Fruit fly (Drosophila melanogaster): ENCODE measurements around the gene CG33986.

Gene CG33986

DNA sequence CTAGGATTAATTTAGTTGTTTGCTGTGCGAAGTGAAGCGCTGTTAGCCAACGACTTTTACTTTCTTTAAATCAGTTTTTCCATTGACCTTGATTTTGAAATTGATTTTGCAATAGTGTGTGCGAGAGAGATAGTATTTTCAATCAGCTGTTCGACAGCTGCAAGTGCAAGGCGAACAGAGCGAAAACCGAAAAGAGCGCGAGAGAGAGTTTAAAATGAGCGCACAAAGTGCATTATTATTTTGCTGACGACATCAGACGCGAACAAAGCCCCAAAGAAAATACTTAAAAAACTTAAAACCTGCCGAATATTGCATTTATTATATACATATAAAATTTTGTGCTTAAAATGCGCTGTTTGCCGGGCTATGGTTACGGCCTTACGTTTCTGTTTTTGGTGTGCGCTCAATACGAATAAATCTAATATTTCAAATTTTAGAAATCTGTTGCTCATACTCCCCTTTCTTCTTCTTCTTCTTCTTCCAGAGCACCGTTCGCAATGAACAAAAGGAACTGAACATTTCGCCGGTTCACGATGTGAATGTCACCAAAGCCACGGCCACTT is 13.3 kb downstream of the CG33986 start:
- TF ChIP-seq psq (optimal IDR thresholded peaks at IDR 0.05), result no peak
- TF ChIP-seq EcR (GFP tag; optimal IDR thresholded peaks at IDR 0.05), result no peak
- TF ChIP-seq usp (GFP tag; optimal IDR thresholded peaks at IDR 0.05), result no peak
- no peak for TF ChIP-seq pan (optimal IDR thresholded peaks at IDR 0.05)
- TF ChIP-seq Dll (optimal IDR thresholded peaks at IDR 0.05), result no peak
- no peak for TF ChIP-seq CG8478 (optimal IDR thresholded peaks at IDR 0.05)

DNA sequence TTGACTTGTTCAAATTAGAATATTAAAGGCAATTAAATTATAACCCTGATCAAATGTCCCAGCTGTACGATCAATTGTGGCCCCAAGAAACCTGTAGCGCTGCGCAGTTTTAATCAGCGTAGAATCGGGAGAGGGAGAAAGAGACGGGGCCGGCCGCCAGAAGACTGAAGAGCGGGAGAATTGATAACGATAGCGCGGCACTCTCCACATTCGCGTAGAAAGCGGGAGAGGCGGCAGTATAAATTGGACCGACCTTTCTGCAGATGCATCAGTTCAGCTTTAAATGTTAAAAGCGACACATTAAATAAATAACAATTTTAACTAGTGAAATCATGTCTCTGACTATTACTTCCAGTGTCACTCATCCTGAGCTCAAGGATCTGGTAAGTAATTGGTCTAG is 14.3 kb downstream of the CG33986 start, which contains the start of gene MsrA:
Gene MsrA (plus strand): TSS at position 266 of the 400 bp plus-strand sequence.
- TF ChIP-seq Dll (optimal IDR thresholded peaks at IDR 0.05) (no peak), psq (optimal IDR thresholded peaks at IDR 0.05) (no peak), pan (optimal IDR thresholded peaks at IDR 0.05) (no peak), CG8478 (optimal IDR thresholded peaks at IDR 0.05) (no peak), usp (GFP tag; optimal IDR thresholded peaks at IDR 0.05) (no peak), EcR (GFP tag; optimal IDR thresholded peaks at IDR 0.05) (no peak)

DNA sequence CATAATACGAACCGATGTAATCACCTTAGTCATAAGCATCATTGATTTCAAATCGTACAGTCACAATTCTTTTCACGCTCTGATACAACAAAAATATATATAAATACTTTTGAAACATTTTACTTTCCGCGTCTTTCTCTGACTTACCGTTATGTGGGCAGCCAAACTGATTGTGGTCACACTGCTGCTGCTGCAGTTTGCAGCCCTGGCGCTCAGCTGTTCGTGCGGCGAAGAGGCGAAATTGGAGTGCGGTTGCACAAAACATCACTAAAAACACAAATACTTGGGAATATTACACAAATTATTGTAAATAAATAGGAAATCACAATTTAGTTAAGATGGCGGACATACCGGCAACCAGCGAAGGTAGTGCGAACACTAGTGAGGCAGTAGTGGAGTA is 15.7 kb downstream of the CG33986 start, which contains the start of the genes gdl and gdl-ORF39:
Gene gdl (plus strand): TSS at position 48 of the 400 bp plus-strand sequence.
Gene gdl-ORF39 (plus strand): TSS at position 48 of the 400 bp plus-strand sequence.
- TF ChIP-seq usp (GFP tag; optimal IDR thresholded peaks at IDR 0.05), result no peak
- no peak for TF ChIP-seq pan (optimal IDR thresholded peaks at IDR 0.05)
- TF ChIP-seq Dll (optimal IDR thresholded peaks at IDR 0.05), result no peak
- TF ChIP-seq psq (optimal IDR thresholded peaks at IDR 0.05), result no peak
- no peak for TF ChIP-seq CG8478 (optimal IDR thresholded peaks at IDR 0.05)
- no peak for TF ChIP-seq EcR (GFP tag; optimal IDR thresholded peaks at IDR 0.05)

DNA sequence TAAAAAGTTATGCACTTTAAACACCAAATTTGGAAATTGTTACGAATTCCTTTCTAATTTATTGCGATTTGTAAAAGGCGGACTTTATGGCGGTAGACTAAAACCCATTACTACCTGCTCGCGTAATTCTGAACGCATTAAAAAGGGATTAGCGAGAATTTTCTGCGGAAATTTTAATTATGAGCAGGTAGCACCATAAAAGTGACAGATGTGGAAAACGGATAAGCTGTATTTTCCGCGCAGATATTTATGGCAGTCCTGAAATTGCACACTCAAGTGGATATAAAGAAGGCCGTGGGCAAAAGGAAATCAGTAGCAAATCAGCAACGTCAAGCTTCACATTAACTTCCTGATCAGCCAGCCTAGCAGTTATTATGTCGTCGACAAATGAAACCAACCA is 16.3 kb downstream of the CG33986 start, which contains the start of gene Z600:
Gene Z600 (plus strand): TSS at position 312 of the 400 bp plus-strand sequence.
- TF ChIP-seq usp (GFP tag; optimal IDR thresholded peaks at IDR 0.05) (no peak), Dll (optimal IDR thresholded peaks at IDR 0.05) (no peak), psq (optimal IDR thresholded peaks at IDR 0.05) (no peak), pan (optimal IDR thresholded peaks at IDR 0.05) (no peak), CG8478 (optimal IDR thresholded peaks at IDR 0.05) (no peak), EcR (GFP tag; optimal IDR thresholded peaks at IDR 0.05) (no peak)

DNA sequence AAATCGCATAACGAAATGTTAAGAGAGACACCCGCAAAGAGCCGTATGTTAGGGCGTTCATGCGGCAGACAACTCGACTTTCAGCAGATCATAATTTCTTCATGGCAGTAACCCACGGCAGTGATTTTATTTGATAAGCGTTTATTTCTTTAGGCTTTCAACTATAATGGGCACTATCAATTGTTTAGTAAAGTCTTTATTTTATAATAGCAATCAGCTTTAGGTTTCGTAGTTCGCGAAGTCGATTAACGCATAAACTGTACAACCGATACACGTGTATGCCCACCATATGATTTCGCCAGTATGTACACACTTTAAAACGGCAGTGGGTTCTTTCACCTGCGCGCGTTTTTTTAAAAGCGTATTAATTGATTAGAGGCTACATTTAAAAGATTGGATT is 16.8 kb downstream of the CG33986 start, which contains the start of gene CG7841:
Gene CG7841 (minus strand): TSS at position 20 of the 400 bp plus-strand sequence.
- TF ChIP-seq Dll (optimal IDR thresholded peaks at IDR 0.05) (no peak), usp (GFP tag; optimal IDR thresholded peaks at IDR 0.05) (no peak), pan (optimal IDR thresholded peaks at IDR 0.05) (no peak), CG8478 (optimal IDR thresholded peaks at IDR 0.05) (no peak), EcR (GFP tag; optimal IDR thresholded peaks at IDR 0.05) (peak in 1 of 2 experiments; percentile 54)

DNA sequence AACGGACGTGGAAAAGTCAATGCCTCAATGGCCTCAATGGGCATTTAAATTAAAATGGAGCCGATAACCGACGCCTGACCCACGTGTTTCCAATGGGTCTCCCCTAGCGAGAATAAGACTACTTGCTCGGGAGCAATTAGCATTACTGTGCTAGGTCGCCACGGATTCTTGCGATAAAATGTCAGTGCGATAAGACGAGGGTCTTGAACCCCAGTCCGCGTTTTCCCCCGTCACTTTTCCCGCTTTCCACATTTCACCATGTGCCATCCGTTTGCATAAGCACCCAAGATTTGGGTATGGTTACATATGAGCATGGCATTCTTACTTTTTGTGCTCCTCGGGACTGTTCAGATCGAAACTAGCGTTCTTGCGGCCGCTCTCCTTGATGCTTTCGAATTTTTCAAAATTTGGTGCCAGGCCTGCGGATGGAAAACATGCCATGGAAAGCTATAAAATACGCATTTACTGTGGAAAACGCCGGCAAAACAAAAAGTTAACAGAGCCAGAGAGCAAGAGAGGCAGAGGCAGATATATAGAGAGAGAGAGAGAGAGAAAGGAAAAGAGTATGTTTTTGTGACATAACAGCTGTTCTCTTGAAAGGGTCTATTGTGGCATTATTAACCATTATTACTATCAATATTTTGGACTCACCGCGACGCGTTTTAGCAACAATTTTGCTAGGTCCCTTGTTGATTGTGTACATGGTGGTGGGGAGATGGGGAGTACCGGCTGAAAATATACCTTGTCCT is 17.7 kb downstream of the CG33986 start:
- no peak for TF ChIP-seq Dll (optimal IDR thresholded peaks at IDR 0.05)
- TF ChIP-seq usp (GFP tag; optimal IDR thresholded peaks at IDR 0.05), result no peak
- TF ChIP-seq EcR (GFP tag; optimal IDR thresholded peaks at IDR 0.05), result peak in 1 of 2 experiments; percentile 3

DNA sequence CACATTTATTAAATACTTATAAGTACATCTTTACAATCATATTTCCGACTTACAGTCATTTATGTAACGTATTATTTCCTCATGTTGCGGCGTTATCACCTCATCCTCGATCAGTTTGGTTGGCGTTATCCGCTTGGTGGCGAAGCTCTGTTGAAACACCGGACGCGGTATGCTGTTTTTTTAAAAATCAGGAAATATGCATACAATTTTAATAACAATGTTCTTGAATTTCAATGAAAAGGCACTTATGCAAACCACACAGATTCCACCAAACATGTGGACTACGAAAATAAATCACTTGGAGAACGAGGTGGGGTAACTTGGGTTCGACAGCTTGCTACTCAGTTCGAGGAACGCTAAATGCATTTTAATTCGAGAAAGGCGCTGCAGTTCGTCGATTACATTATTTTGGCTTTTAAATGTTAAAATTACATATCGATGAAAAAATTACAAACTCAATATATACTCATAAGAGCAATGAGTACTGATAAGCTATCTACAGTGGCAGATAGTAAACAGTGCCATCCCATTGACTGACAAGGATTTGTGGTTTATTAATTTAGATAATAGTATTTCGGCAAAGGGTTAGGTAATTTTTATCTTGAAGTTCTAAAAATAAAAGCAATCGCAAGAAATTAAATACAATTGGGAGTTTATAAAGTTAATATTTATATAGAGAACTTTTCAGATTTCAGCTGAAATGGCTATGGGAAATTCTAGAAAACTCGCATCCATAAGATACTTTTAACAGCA is 18.7 kb downstream of the CG33986 start:
- TF ChIP-seq CG8478 (optimal IDR thresholded peaks at IDR 0.05), result no peak
- no peak for TF ChIP-seq EcR (GFP tag; optimal IDR thresholded peaks at IDR 0.05)
- no peak for TF ChIP-seq Dll (optimal IDR thresholded peaks at IDR 0.05)
- no peak for TF ChIP-seq pan (optimal IDR thresholded peaks at IDR 0.05)
- TF ChIP-seq usp (GFP tag; optimal IDR thresholded peaks at IDR 0.05), result no peak
- no peak for TF ChIP-seq psq (optimal IDR thresholded peaks at IDR 0.05)

DNA sequence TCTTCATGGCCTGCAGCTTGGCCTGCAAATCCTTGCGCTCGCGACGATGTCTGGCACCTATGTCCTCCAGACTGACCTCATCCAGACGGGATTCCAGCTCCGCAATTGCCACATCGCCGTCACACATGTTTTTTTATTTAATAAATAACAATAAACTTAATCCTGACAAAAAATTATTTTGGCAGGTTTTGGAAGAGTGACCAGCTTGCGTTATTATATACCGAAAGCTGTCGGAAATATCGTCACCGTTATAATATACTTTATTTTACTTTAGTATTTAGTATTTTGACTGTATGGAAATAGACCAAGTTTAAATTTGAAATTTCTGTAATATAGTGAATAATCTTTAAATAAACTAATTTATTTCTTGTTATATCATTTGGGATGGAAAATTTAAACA is 20.4 kb downstream of the CG33986 start, which contains the start of gene CG7857:
Gene CG7857 (minus strand): TSS at position 208 of the 400 bp plus-strand sequence.
- TF ChIP-seq CG8478 (optimal IDR thresholded peaks at IDR 0.05), result no peak
- no peak for TF ChIP-seq psq (optimal IDR thresholded peaks at IDR 0.05)
- TF ChIP-seq usp (GFP tag; optimal IDR thresholded peaks at IDR 0.05), result no peak
- TF ChIP-seq Dll (optimal IDR thresholded peaks at IDR 0.05), result no peak
- no peak for TF ChIP-seq pan (optimal IDR thresholded peaks at IDR 0.05)
- TF ChIP-seq EcR (GFP tag; optimal IDR thresholded peaks at IDR 0.05), result no peak

DNA sequence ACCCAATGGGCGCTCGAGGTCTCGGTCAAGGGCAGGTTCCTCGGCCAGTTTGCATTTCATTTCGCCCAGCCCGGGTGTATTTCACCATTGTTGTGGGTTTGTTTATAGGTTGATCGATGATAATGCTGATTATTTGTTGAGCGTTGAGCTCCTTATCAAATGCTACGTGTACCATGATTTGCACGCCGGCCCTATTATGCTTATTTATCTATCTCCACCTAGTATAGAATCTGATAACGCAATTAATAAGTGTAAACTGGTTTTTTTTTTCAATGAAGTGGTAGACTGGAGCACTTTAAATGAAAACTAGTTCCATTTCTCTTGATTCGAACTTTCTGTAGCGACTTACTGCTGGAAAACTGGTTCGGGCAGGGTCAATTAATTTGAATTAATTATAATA is 22.8 kb downstream of the CG33986 start:
- TF ChIP-seq psq (optimal IDR thresholded peaks at IDR 0.05), result no peak

DNA sequence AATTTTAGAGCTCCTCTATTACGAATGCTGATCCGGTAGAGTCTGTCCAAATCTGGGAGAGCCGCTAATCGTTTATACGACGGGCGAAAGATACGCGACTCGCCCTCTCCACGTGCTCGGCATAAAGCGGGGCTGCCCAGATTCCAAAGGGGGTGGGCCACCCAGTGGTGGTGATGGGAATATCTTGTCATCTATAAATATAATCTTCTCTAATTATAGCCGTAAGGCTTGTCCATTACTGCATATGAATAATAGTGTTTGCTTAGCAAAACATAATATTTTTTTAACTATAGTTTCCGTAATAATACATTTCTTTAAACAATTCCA is 23.4 kb downstream of the CG33986 start:
- TF ChIP-seq usp (GFP tag; optimal IDR thresholded peaks at IDR 0.05) (no peak), Dll (optimal IDR thresholded peaks at IDR 0.05) (no peak), psq (optimal IDR thresholded peaks at IDR 0.05) (no peak)

DNA sequence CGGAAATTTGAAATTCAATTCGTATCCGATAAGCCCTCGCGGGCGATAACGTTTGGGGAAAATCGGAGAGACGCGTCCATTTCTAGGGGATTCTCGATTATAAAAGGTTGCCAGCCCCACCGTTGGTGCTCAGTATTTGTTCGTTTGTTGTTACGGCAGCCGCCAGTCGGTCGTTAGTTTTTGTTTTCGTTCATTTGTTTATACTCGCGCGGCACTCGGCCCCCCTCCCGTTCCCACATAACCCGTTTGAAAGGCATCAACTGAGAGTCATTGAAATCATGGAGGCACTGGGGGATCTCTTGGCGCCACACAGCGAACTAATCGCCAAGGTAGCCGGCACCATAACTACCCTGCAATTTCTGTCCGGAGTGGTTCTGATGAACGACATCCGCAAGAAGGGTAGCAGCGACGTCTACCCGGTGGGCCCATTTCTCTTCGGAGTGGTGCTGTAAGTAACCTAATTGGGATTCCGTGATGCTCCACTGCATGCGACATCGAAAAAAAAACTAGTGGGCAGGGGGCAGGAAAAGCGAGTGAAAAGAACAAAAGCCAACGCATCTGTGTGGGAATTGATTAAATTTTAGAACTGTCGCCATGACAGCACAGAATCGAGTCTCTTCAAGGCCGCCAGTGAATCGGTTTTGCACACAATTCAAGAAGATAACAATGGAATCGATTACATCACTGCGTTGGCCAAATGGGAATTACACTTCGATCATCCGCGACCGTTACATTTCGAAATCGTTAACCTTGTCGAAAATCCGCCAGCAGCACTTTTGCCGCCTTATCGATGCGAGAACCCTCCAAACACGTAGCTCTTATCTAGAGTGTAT is 24.0 kb downstream of the CG33986 start, which contains the start of gene CG7272:
Gene CG7272 (plus strand): TSS at position 126 of the 833 bp plus-strand sequence.
- TF ChIP-seq usp (GFP tag; optimal IDR thresholded peaks at IDR 0.05), result no peak
- TF ChIP-seq pan (optimal IDR thresholded peaks at IDR 0.05), result no peak
- TF ChIP-seq Dll (optimal IDR thresholded peaks at IDR 0.05), result no peak
- no peak for TF ChIP-seq EcR (GFP tag; optimal IDR thresholded peaks at IDR 0.05)
- TF ChIP-seq CG8478 (optimal IDR thresholded peaks at IDR 0.05), result no peak
- no peak for TF ChIP-seq psq (optimal IDR thresholded peaks at IDR 0.05)

All from whole organism.